Fruit fly (Drosophila melanogaster): ENCODE data around the gene CG8141.

dm6 chr3R:13186396-13186795 is 5.0 kb upstream of the CG8141 start, which contains the start of gene CG8508:
- no peak for TF ChIP-seq Abd-B (GFP tag; optimal IDR thresholded peaks at IDR 0.05)
- TF ChIP-seq pan (optimal IDR thresholded peaks at IDR 0.05), result no peak
- TF ChIP-seq N (GFP tag; optimal IDR thresholded peaks at IDR 0.05), result no peak
- no peak for TF ChIP-seq OdsH (GFP tag; optimal IDR thresholded peaks at IDR 0.05)

Measured in whole organism, wandering third instar larva.